Worm (Caenorhabditis elegans) whole organism, midembryonic: ENCODE measurements around the gene F53F4.11.

Experiments used
- T22C8.4 ChIP-seq: fragments of 200-800 bp; sonication (Bioruptor generic); IDR thresholded peaks from 2 replicates; pipeline ENCODE4 v1.3.6; 2022; ENCODE audit warnings: missing genetic modification characterization, missing compliant biosample characterization
- klf-2 ChIP-seq: fragments of 200-800 bp; sonication (Bioruptor generic); conservative IDR thresholded peaks from 2 replicates; pipeline ENCODE4 v1.3.6; 2022; ENCODE audit warnings: missing genetic modification reagents, missing genetic modification characterization, missing compliant biosample characterization
- med-1 ChIP-seq: sonication (generic microtip); optimal IDR thresholded peaks from 2 replicates; lab custom pipeline; 2017; ENCODE audit warnings: missing genetic modification characterization, mild to moderate bottlenecking, missing compliant biosample characterization, antibody characterized with exemption, missing genetic modification reagents; ENCODE audit not compliant: insufficient read depth

- no peak for TF ChIP-seq T22C8.4
- no peak for TF ChIP-seq klf-2 (GFP tag; lab: Robert Waterston, UW)
- TF ChIP-seq med-1 (GFP tag; lab: Kevin White, UChicago), result no peak
These were observed 32.7 kb downstream of the F53F4.11 start, which contains the start of gene tbcb-1 for ce11 chrV:13591504-13592174.
